Worm (Caenorhabditis elegans) whole organism, L2 larva: ENCODE measurements around the gene csn-1.
"Not testable (repeated sequence)": the region's sequence is repeated elsewhere in the genome, so short reads cannot be mapped to it uniquely, and the experiment has no call there.

Experiments
- R02D3.7 ChIP-seq: fragments of 150-350 bp; optimal IDR thresholded peaks from 2 replicates; lab custom pipeline; 2014; ENCODE audit warnings: missing biosample characterization, missing genetic modification characterization
- ama-1 ChIP-seq: fragments of 150-350 bp; optimal IDR thresholded peaks from 2 replicates; lab custom pipeline; 2018; ENCODE audit warnings: inconsistent platforms
- blmp-1 ChIP-seq: sonication (generic microtip); optimal IDR thresholded peaks from 2 replicates; lab custom pipeline; 2017; ENCODE audit warnings: missing genetic modification characterization, mild to moderate bottlenecking, missing compliant biosample characterization, antibody characterized with exemption, moderate library complexity; ENCODE audit not compliant: insufficient read depth
- crh-2 ChIP-seq: sonication (generic microtip); optimal IDR thresholded peaks from 2 replicates; lab custom pipeline; 2017; ENCODE audit warnings: missing biosample characterization, missing genetic modification characterization
- dmd-4 ChIP-seq: sonication (generic microtip); optimal IDR thresholded peaks from 2 replicates; lab custom pipeline; 2017; ENCODE audit warnings: missing biosample characterization, missing genetic modification characterization
- egl-27 ChIP-seq: sonication (generic microtip); optimal IDR thresholded peaks from 3 replicates; lab custom pipeline; 2017; ENCODE audit warnings: missing biosample characterization, missing genetic modification reagents, missing genetic modification characterization
- elt-1 ChIP-seq: fragments of 150-350 bp; optimal IDR thresholded peaks from 2 replicates; lab custom pipeline; 2014; ENCODE audit warnings: missing biosample characterization, missing genetic modification characterization
- elt-3 ChIP-seq: sonication (generic microtip); optimal IDR thresholded peaks from 2 replicates; lab custom pipeline; 2017; ENCODE audit warnings: missing biosample characterization, missing genetic modification characterization
- fos-1 ChIP-seq: fragments of 150-350 bp; optimal IDR thresholded peaks from 2 replicates; lab custom pipeline; 2014; ENCODE audit warnings: missing biosample characterization, missing genetic modification characterization
- gmeb-1 ChIP-seq: fragments of 150-350 bp; optimal IDR thresholded peaks from 2 replicates; lab custom pipeline; 2014; ENCODE audit warnings: missing biosample characterization, missing genetic modification characterization
- lin-13 ChIP-seq: fragments of 150-350 bp; optimal IDR thresholded peaks from 2 replicates; lab custom pipeline; 2014; ENCODE audit warnings: missing biosample characterization, missing genetic modification reagents, missing genetic modification characterization
- lin-39 ChIP-seq: fragments of 150-350 bp; optimal IDR thresholded peaks from 2 replicates; lab custom pipeline; 2014; ENCODE audit warnings: missing biosample characterization, missing genetic modification reagents, missing genetic modification characterization
- mbf-1 ChIP-seq: sonication (generic microtip); optimal IDR thresholded peaks from 2 replicates; lab custom pipeline; 2017; ENCODE audit warnings: missing biosample characterization, missing genetic modification characterization
- nhr-10 ChIP-seq: sonication (generic microtip); optimal IDR thresholded peaks from 2 replicates; lab custom pipeline; 2017; ENCODE audit warnings: missing biosample characterization, missing genetic modification characterization
- nhr-11 ChIP-seq: fragments of 150-350 bp; optimal IDR thresholded peaks from 2 replicates; lab custom pipeline; 2014; ENCODE audit warnings: missing biosample characterization, missing genetic modification characterization
- nhr-12 ChIP-seq: fragments of 150-350 bp; optimal IDR thresholded peaks from 2 replicates; lab custom pipeline; 2014; ENCODE audit warnings: missing biosample characterization, missing genetic modification characterization
- nhr-129 ChIP-seq: fragments of 150-350 bp; optimal IDR thresholded peaks from 2 replicates; lab custom pipeline; 2014; ENCODE audit warnings: missing biosample characterization, missing genetic modification characterization
- nhr-21 ChIP-seq: fragments of 150-350 bp; optimal IDR thresholded peaks from 2 replicates; lab custom pipeline; 2014; ENCODE audit warnings: missing biosample characterization, missing genetic modification characterization
- nhr-25 ChIP-seq: fragments of 150-350 bp; sonication (generic microtip); optimal IDR thresholded peaks from 3 replicates; lab custom pipeline; 2014; ENCODE audit warnings: missing biosample characterization, missing genetic modification characterization
- nhr-6 ChIP-seq: fragments of 150-350 bp; optimal IDR thresholded peaks from 2 replicates; lab custom pipeline; 2014; ENCODE audit warnings: missing biosample characterization, missing genetic modification characterization
- nhr-77 ChIP-seq: fragments of 150-350 bp; optimal IDR thresholded peaks from 2 replicates; lab custom pipeline; 2014; ENCODE audit warnings: missing biosample characterization, missing genetic modification characterization
- peb-1 ChIP-seq: fragments of 150-350 bp; optimal IDR thresholded peaks from 2 replicates; lab custom pipeline; 2014; ENCODE audit warnings: missing biosample characterization, missing genetic modification characterization
- sem-4 ChIP-seq: fragments of 150-350 bp; optimal IDR thresholded peaks from 2 replicates; lab custom pipeline; 2014; ENCODE audit warnings: missing biosample characterization, missing genetic modification reagents, missing genetic modification characterization
- skn-1 ChIP-seq: sonication (generic microtip); optimal IDR thresholded peaks from 2 replicates; lab custom pipeline; 2017; ENCODE audit warnings: missing biosample characterization, missing genetic modification characterization
- sma-9 ChIP-seq, 2 experiments: fragments of 150-350 bp in 1 of 2; sonication (generic microtip) in 1 of 2; optimal IDR thresholded peaks; 2 replicates each; lab custom pipeline; 2014 to 2016; ENCODE audit warnings: missing genetic modification characterization in 2 of 2, mild to moderate bottlenecking in 1 of 2, missing biosample characterization in 1 of 2, missing compliant biosample characterization in 1 of 2, missing genetic modification reagents in 1 of 2, moderate library complexity in 1 of 2
- snpc-4 ChIP-seq: fragments of 150-350 bp; optimal IDR thresholded peaks from 2 replicates; lab custom pipeline; 2014; ENCODE audit warnings: missing biosample characterization, missing genetic modification characterization
- unc-39 ChIP-seq: fragments of 150-350 bp; optimal IDR thresholded peaks from 2 replicates; lab custom pipeline; 2014; ENCODE audit warnings: missing biosample characterization, missing genetic modification characterization
- unc-55 ChIP-seq: fragments of 150-350 bp; sonication (generic microtip); optimal IDR thresholded peaks from 3 replicates; lab custom pipeline; 2014; ENCODE audit warnings: missing biosample characterization, missing genetic modification reagents, missing genetic modification characterization
- zag-1 ChIP-seq: fragments of 150-350 bp; optimal IDR thresholded peaks from 2 replicates; lab custom pipeline; 2014; ENCODE audit warnings: missing biosample characterization, missing genetic modification characterization
- ztf-11 ChIP-seq: sonication (generic microtip); optimal IDR thresholded peaks from 2 replicates; lab custom pipeline; 2017; ENCODE audit warnings: missing biosample characterization, missing genetic modification characterization

The csn-1 gene

ce11 chrV:17870569-17870968 is at the start of gene csn-1:
Gene csn-1 (minus strand): TSS chrV:17870651.
- TF ChIP-seq nhr-129 (tag; lab: Kevin White, UChicago): no peak
- no peak for TF ChIP-seq elt-3 (tag; lab: Kevin White, UChicago)
- TF ChIP-seq egl-27 (tag; lab: Kevin White, UChicago): no peak
- no peak for TF ChIP-seq ztf-11 (tag; lab: Kevin White, UChicago)
- peak; percentile 31 for TF ChIP-seq unc-55 (GFP tag; lab: Kevin White, UChicago)
- peak; percentile 4 for TF ChIP-seq lin-13 (GFP tag; lab: Kevin White, UChicago)
- TF ChIP-seq crh-2 (tag; lab: Kevin White, UChicago): no peak
- TF ChIP-seq, all 48 proteins: peak for 2

- TF ChIP-seq blmp-1 (tag; lab: Kevin White, UChicago) (no peak), nhr-12 (no peak)
Observed at ce11 chrV:17918726-17919125, 48.3 kb upstream of the csn-1 start, which contains the start of gene C06H5.8. Gene C06H5.8 (plus strand): TSS chrV:17919026.

ce11 chrV:17910019-17910418 is 39.6 kb upstream of the csn-1 start, which contains the start of gene dcar-1:
Gene dcar-1 (plus strand): TSS chrV:17910319.
- TF ChIP-seq snpc-4 (no peak), unc-39 (tag; lab: Kevin White, UChicago) (no peak), skn-1 (tag; lab: Kevin White, UChicago) (no peak), peb-1 (tag; lab: Kevin White, UChicago) (no peak), nhr-129 (tag; lab: Kevin White, UChicago) (no peak), R02D3.7 (tag; lab: Kevin White, UChicago) (no peak), nhr-10 (tag; lab: Kevin White, UChicago) (no peak), egl-27 (tag; lab: Kevin White, UChicago) (no peak), sem-4 (tag; lab: Kevin White, UChicago) (no peak), dmd-4 (tag; lab: Kevin White, UChicago) (no peak), zag-1 (tag; lab: Kevin White, UChicago) (no peak), elt-1 (tag; lab: Kevin White, UChicago) (no peak), lin-39 (no peak), mbf-1 (tag; lab: Kevin White, UChicago) (no peak), nhr-12 (no peak), fos-1 (no peak), lin-13 (GFP tag; lab: Kevin White, UChicago) (no peak)

ce11 chrV:17905765-17906164 is 35.3 kb upstream of the csn-1 start:
- no peak for TF ChIP-seq gmeb-1 (tag; lab: Kevin White, UChicago)
- TF ChIP-seq nhr-21 (tag; lab: Kevin White, UChicago): peak; percentile 40
- TF ChIP-seq nhr-25 (tag; lab: Kevin White, UChicago): peak; percentile 78
- peak; percentile 7 for TF ChIP-seq crh-2 (tag; lab: Kevin White, UChicago)
- peak; percentile 92 for TF ChIP-seq blmp-1 (tag; lab: Kevin White, UChicago)
- TF ChIP-seq lin-13 (GFP tag; lab: Kevin White, UChicago): no peak
- TF ChIP-seq sma-9 (GFP tag; optimal IDR thresholded peaks at IDR 0.05; lab: Kevin White, UChicago): peak; percentile 26
- TF ChIP-seq sma-9 (tag; optimal IDR thresholded peaks at IDR 0.05; lab: Kevin White, UChicago): no peak
- TF ChIP-seq nhr-129 (tag; lab: Kevin White, UChicago): peak; percentile 4

- not testable (repeated sequence) for TF ChIP-seq nhr-77; blmp-1 (tag; lab: Kevin White, UChicago); crh-2 (tag; lab: Kevin White, UChicago)
Observed at ce11 chrV:17903829-17904228, 33.4 kb upstream of the csn-1 start, which contains the start of gene C06H5.14. Gene C06H5.14 (plus strand): TSS chrV:17904129.

ce11 chrV:17899503-17899902 is 29.1 kb upstream of the csn-1 start, which contains the start of gene fbxa-157:
Gene fbxa-157 (plus strand): TSS chrV:17899803.
- TF ChIP-seq nhr-6 (tag; lab: Kevin White, UChicago) (no peak), ama-1 (lab: Kevin White, UChicago) (no peak), nhr-21 (tag; lab: Kevin White, UChicago) (no peak), nhr-11 (tag; lab: Kevin White, UChicago) (no peak), nhr-129 (tag; lab: Kevin White, UChicago) (no peak)
- TF ChIP-seq, all 48 proteins: peak for 0
